Fruit fly (Drosophila melanogaster) whole organism, adult: ENCODE results near the gene CG14439.
A peak's percentile ranks its signal among the peaks of the same experiment; 100 is the strongest.

Experiments
- CG11617 ChIP-seq: fragments of 200-800 bp; sonication (Bioruptor generic); optimal IDR thresholded peaks from 2 replicates; lab custom pipeline; 2017; ENCODE audit warnings: mild to moderate bottlenecking, missing biosample characterization, missing genetic modification reagents, missing genetic modification characterization
- CG12768 ChIP-seq: fragments of 200-800 bp; sonication (Bioruptor generic); optimal IDR thresholded peaks from 2 replicates; lab custom pipeline; 2017; ENCODE audit warnings: missing biosample characterization, missing genetic modification characterization, mild to moderate bottlenecking, moderate library complexity, missing genetic modification reagents
- CG14711 ChIP-seq: fragments of 200-800 bp; sonication (Bioruptor generic); optimal IDR thresholded peaks from 2 replicates; lab custom pipeline; 2018; ENCODE audit warnings: missing biosample characterization, mild to moderate bottlenecking, missing genetic modification characterization, moderate library complexity
- CG1620 ChIP-seq: fragments of 200-800 bp; sonication (Bioruptor generic); optimal IDR thresholded peaks from 2 replicates; lab custom pipeline; 2016; ENCODE audit warnings: missing biosample characterization, missing genetic modification characterization
- CG33017 ChIP-seq: fragments of 200-800 bp; sonication (Bioruptor generic); optimal IDR thresholded peaks from 2 replicates; lab custom pipeline; 2018; ENCODE audit warnings: missing biosample characterization, mild to moderate bottlenecking, missing genetic modification characterization, moderate library complexity
- CG5204 ChIP-seq: fragments of 200-800 bp; sonication (Bioruptor generic); optimal IDR thresholded peaks from 2 replicates; lab custom pipeline; 2016; ENCODE audit warnings: missing biosample characterization, missing genetic modification characterization
- CG7045 ChIP-seq: fragments of 200-800 bp; sonication (Bioruptor generic); optimal IDR thresholded peaks from 2 replicates; lab custom pipeline; 2017; ENCODE audit warnings: missing biosample characterization, mild to moderate bottlenecking, missing genetic modification characterization
- CG7101 ChIP-seq: fragments of 200-800 bp; sonication (Bioruptor generic); optimal IDR thresholded peaks from 2 replicates; lab custom pipeline; 2018; ENCODE audit warnings: missing biosample characterization, mild to moderate bottlenecking, missing genetic modification characterization, moderate library complexity
- Clk ChIP-seq: fragments of 200-800 bp; sonication (Bioruptor generic); optimal IDR thresholded peaks from 2 replicates; lab custom pipeline; 2017; ENCODE audit warnings: missing biosample characterization, missing genetic modification characterization
- Crg-1 ChIP-seq: fragments of 200-800 bp; sonication (Bioruptor generic); optimal IDR thresholded peaks from 2 replicates; lab custom pipeline; 2016; ENCODE audit warnings: missing biosample characterization, missing genetic modification characterization
- Hr96 ChIP-seq: fragments of 200-800 bp; sonication (Bioruptor generic); optimal IDR thresholded peaks from 2 replicates; lab custom pipeline; 2016; ENCODE audit warnings: missing biosample characterization, missing genetic modification characterization
- Mnt ChIP-seq: fragments of 200-800 bp; sonication (Bioruptor generic); optimal IDR thresholded peaks from 2 replicates; lab custom pipeline; 2016; ENCODE audit warnings: missing biosample characterization, mild to moderate bottlenecking, missing genetic modification characterization
- bab1 ChIP-seq: fragments of 200-800 bp; sonication (Bioruptor generic); optimal IDR thresholded peaks from 3 replicates; lab custom pipeline; 2019; ENCODE audit warnings: missing biosample characterization, mild to moderate bottlenecking, missing genetic modification characterization, moderate library complexity
- cic ChIP-seq: fragments of 200-800 bp; sonication (Bioruptor generic); optimal IDR thresholded peaks from 2 replicates; lab custom pipeline; 2017; ENCODE audit warnings: missing biosample characterization, mild to moderate bottlenecking, missing genetic modification characterization, moderate library complexity
- cnc ChIP-seq, 2 experiments: fragments of >200 bp; optimal IDR thresholded peaks; 2 replicates each; lab custom pipeline; 2017
- kay ChIP-seq: fragments of 200-800 bp; sonication (Bioruptor generic); peaks from one replicate; lab custom pipeline; 2016; ENCODE audit warnings: missing biosample characterization, missing genetic modification characterization, borderline replicate concordance
- ovo ChIP-seq: fragments of 200-800 bp; sonication (Bioruptor generic); optimal IDR thresholded peaks from 2 replicates; lab custom pipeline; 2016; ENCODE audit warnings: missing biosample characterization, missing genetic modification characterization
- pad ChIP-seq: fragments of 200-800 bp; sonication (Bioruptor generic); optimal IDR thresholded peaks from 3 replicates; lab custom pipeline; 2017; ENCODE audit warnings: missing biosample characterization, missing genetic modification characterization, mild to moderate bottlenecking, moderate library complexity, missing genetic modification reagents
- tj ChIP-seq: fragments of 200-800 bp; sonication (Bioruptor generic); optimal IDR thresholded peaks from 3 replicates; lab custom pipeline; 2017; ENCODE audit warnings: missing biosample characterization, mild to moderate bottlenecking, missing genetic modification characterization, moderate library complexity
- toe ChIP-seq: fragments of 200-800 bp; sonication (Bioruptor generic); optimal IDR thresholded peaks from 2 replicates; lab custom pipeline; 2016; ENCODE audit warnings: missing biosample characterization, missing genetic modification characterization

Gene CG14439

dm6 chrX:6759184-6759965 lies 12.0 kb downstream of the CG14439 start:
- TF ChIP-seq Crg-1 (GFP tag; lab: Kevin White, UChicago) (peak; percentile 39), CG7101 (peak; percentile 22), CG14711 (tag; lab: Kevin White, UChicago) (no peak), CG11617 (peak; percentile 8), bab1 (GFP tag; lab: Kevin White, UChicago) (peak; percentile 18), cnc (optimal IDR thresholded peaks at IDR 0.05; lab: Kevin White, UChicago) (no peak), CG33017 (tag; lab: Kevin White, UChicago) (no peak), cic (GFP tag; lab: Kevin White, UChicago) (peak; percentile 37), tj (GFP tag; lab: Kevin White, UChicago) (peak; percentile 59)

- TF ChIP-seq CG14711 (tag; lab: Kevin White, UChicago) (peak; percentile 85), toe (GFP tag; lab: Kevin White, UChicago) (no peak), CG1620 (peak; percentile 77), pad (GFP tag; lab: Kevin White, UChicago) (peak; percentile 72), Hr96 (GFP tag; lab: Kevin White, UChicago) (peak; percentile 78), Clk (GFP tag; lab: Kevin White, UChicago) (peak; percentile 42), kay (no peak), CG5204 (GFP tag; lab: Kevin White, UChicago) (no peak), CG7045 (GFP tag; lab: Kevin White, UChicago) (peak; percentile 70), Crg-1 (GFP tag; lab: Kevin White, UChicago) (peak; percentile 78), cic (GFP tag; lab: Kevin White, UChicago) (peak; percentile 26), CG12768 (GFP tag; lab: Kevin White, UChicago) (peak; percentile 73), ovo (GFP tag; lab: Kevin White, UChicago) (peak; percentile 85), tj (GFP tag; lab: Kevin White, UChicago) (peak; percentile 74), CG7101 (peak; percentile 90), bab1 (GFP tag; lab: Kevin White, UChicago) (peak; percentile 92), Mnt (GFP tag; lab: Kevin White, UChicago) (peak; percentile 89), cnc (optimal IDR thresholded peaks at IDR 0.05; lab: Kevin White, UChicago) (no peak), CG33017 (tag; lab: Kevin White, UChicago) (peak; percentile 78), CG11617 (peak; percentile 86)
These were observed 23.6 kb downstream of the CG14439 start, which contains the start of gene Coq7 for dm6 chrX:6770924-6771323. TSS of gene Coq7 (plus strand) at chrX:6771225.

dm6 chrX:6775622-6776021 lies 28.3 kb downstream of the CG14439 start:
- TF ChIP-seq CG7045 (GFP tag; lab: Kevin White, UChicago) (no peak), CG5204 (GFP tag; lab: Kevin White, UChicago) (no peak), bab1 (GFP tag; lab: Kevin White, UChicago) (no peak), CG33017 (tag; lab: Kevin White, UChicago) (no peak), Clk (GFP tag; lab: Kevin White, UChicago) (no peak), cnc (optimal IDR thresholded peaks at IDR 0.05; lab: Kevin White, UChicago) (no peak), Crg-1 (GFP tag; lab: Kevin White, UChicago) (no peak), cic (GFP tag; lab: Kevin White, UChicago) (no peak), CG7101 (no peak), Hr96 (GFP tag; lab: Kevin White, UChicago) (no peak), tj (GFP tag; lab: Kevin White, UChicago) (no peak), pad (GFP tag; lab: Kevin White, UChicago) (no peak), kay (no peak)

- TF ChIP-seq Hr96 (GFP tag; lab: Kevin White, UChicago) (no peak), tj (GFP tag; lab: Kevin White, UChicago) (no peak), kay (no peak), CG12768 (GFP tag; lab: Kevin White, UChicago) (no peak), CG7101 (no peak), Clk (GFP tag; lab: Kevin White, UChicago) (no peak), cnc (optimal IDR thresholded peaks at IDR 0.05; lab: Kevin White, UChicago) (no peak), cic (GFP tag; lab: Kevin White, UChicago) (no peak), CG14711 (tag; lab: Kevin White, UChicago) (no peak), Mnt (GFP tag; lab: Kevin White, UChicago) (no peak), CG7045 (GFP tag; lab: Kevin White, UChicago) (no peak), pad (GFP tag; lab: Kevin White, UChicago) (no peak), bab1 (GFP tag; lab: Kevin White, UChicago) (no peak), CG1620 (no peak), CG5204 (GFP tag; lab: Kevin White, UChicago) (no peak), Crg-1 (GFP tag; lab: Kevin White, UChicago) (no peak), ovo (GFP tag; lab: Kevin White, UChicago) (no peak), CG33017 (tag; lab: Kevin White, UChicago) (no peak), CG11617 (no peak), toe (GFP tag; lab: Kevin White, UChicago) (no peak)
These were observed 28.9 kb downstream of the CG14439 start for dm6 chrX:6776274-6776673.

- no peak for TF ChIP-seq CG7045 (GFP tag; lab: Kevin White, UChicago)
- no peak for TF ChIP-seq Crg-1 (GFP tag; lab: Kevin White, UChicago)
- no peak for TF ChIP-seq Clk (GFP tag; lab: Kevin White, UChicago)
- no peak for TF ChIP-seq cic (GFP tag; lab: Kevin White, UChicago)
- TF ChIP-seq bab1 (GFP tag; lab: Kevin White, UChicago), result no peak
- no peak for TF ChIP-seq ovo (GFP tag; lab: Kevin White, UChicago)
- no peak for TF ChIP-seq CG14711 (tag; lab: Kevin White, UChicago)
- TF ChIP-seq Mnt (GFP tag; lab: Kevin White, UChicago), result no peak
- TF ChIP-seq kay, result no peak
- TF ChIP-seq Hr96 (GFP tag; lab: Kevin White, UChicago), result no peak
- TF ChIP-seq CG12768 (GFP tag; lab: Kevin White, UChicago), result no peak
- TF ChIP-seq CG33017 (tag; lab: Kevin White, UChicago), result no peak
- TF ChIP-seq CG5204 (GFP tag; lab: Kevin White, UChicago), result no peak
- TF ChIP-seq CG1620, result no peak
- TF ChIP-seq pad (GFP tag; lab: Kevin White, UChicago), result no peak
- TF ChIP-seq cnc (optimal IDR thresholded peaks at IDR 0.05; lab: Kevin White, UChicago), result no peak
These were observed 29.6 kb downstream of the CG14439 start for dm6 chrX:6776934-6777333.
